Fruit fly (Drosophila melanogaster): Measurements from ENCODE around the gene Pdhb.

dm6 chr3R:29083459-29084457 lies 29.1 kb upstream of the Pdhb start:
- TF ChIP-seq ttk (optimal IDR thresholded peaks at IDR 0.05) (no peak), psq (optimal IDR thresholded peaks at IDR 0.05) (no peak), Myc (optimal IDR thresholded peaks at IDR 0.05) (no peak), Sin3A (optimal IDR thresholded peaks at IDR 0.05) (no peak), insv (optimal IDR thresholded peaks at IDR 0.05) (no peak)

Measured in Kc167 (cell line).